Worm (Caenorhabditis elegans) whole organism, mixed stage, embryonic: Measurements from ENCODE around the gene btbd-10.

Source experiments
- M03D4.4 ChIP-seq: sonication (generic microtip); optimal IDR thresholded peaks from 2 replicates; lab custom pipeline; 2017; ENCODE audit warnings: mild to moderate bottlenecking, missing genetic modification characterization, missing compliant biosample characterization
- bed-3 ChIP-seq: fragments of 200-800 bp; sonication (Bioruptor generic); optimal IDR thresholded peaks from 3 replicates; lab custom pipeline; 2018; ENCODE audit warnings: mild to moderate bottlenecking, missing genetic modification characterization, moderate library complexity, missing compliant biosample characterization
- blmp-1 ChIP-seq: fragments of 150-350 bp; optimal IDR thresholded peaks from 2 replicates; lab custom pipeline; 2014; ENCODE audit warnings: missing biosample characterization, missing genetic modification characterization
- ceh-39 ChIP-seq: fragments of 150-350 bp; optimal IDR thresholded peaks from 2 replicates; lab custom pipeline; 2014; ENCODE audit warnings: missing biosample characterization, missing genetic modification characterization
- ceh-43 ChIP-seq: fragments of 200-800 bp; sonication (Bioruptor generic); optimal IDR thresholded peaks from 2 replicates; lab custom pipeline; 2018; ENCODE audit warnings: mild to moderate bottlenecking, missing genetic modification characterization, moderate library complexity, missing compliant biosample characterization
- ceh-83 ChIP-seq: fragments of 200-800 bp; sonication (Bioruptor generic); optimal IDR thresholded peaks from 2 replicates; lab custom pipeline; 2018; ENCODE audit warnings: mild to moderate bottlenecking, missing genetic modification characterization, missing compliant biosample characterization
- ces-1 ChIP-seq: fragments of 150-350 bp; optimal IDR thresholded peaks from 2 replicates; lab custom pipeline; 2014; ENCODE audit warnings: missing biosample characterization, missing genetic modification reagents, missing genetic modification characterization
- cnd-1 ChIP-seq: fragments of 200-800 bp; sonication (Bioruptor generic); optimal IDR thresholded peaks from 2 replicates; lab custom pipeline; 2018; ENCODE audit warnings: mild to moderate bottlenecking, missing genetic modification characterization, missing compliant biosample characterization
- drap-1 ChIP-seq: fragments of 200-800 bp; sonication (Bioruptor generic); optimal IDR thresholded peaks from 3 replicates; lab custom pipeline; 2018; ENCODE audit warnings: mild to moderate bottlenecking, missing genetic modification characterization, missing compliant biosample characterization
- elt-3 ChIP-seq: fragments of 150-350 bp; optimal IDR thresholded peaks from 2 replicates; lab custom pipeline; 2014; ENCODE audit warnings: missing biosample characterization, missing genetic modification characterization
- flh-1 ChIP-seq: fragments of 200-800 bp; sonication (Bioruptor generic); optimal IDR thresholded peaks from 2 replicates; lab custom pipeline; 2018; ENCODE audit warnings: mild to moderate bottlenecking, missing genetic modification characterization, moderate library complexity, missing compliant biosample characterization
- ham-2 ChIP-seq: fragments of 200-800 bp; sonication (Bioruptor generic); optimal IDR thresholded peaks from 2 replicates; lab custom pipeline; 2018; ENCODE audit warnings: mild to moderate bottlenecking, missing genetic modification characterization, missing compliant biosample characterization
- hlh-1 ChIP-seq: fragments of 150-350 bp; optimal IDR thresholded peaks from 2 replicates; lab custom pipeline; 2014; ENCODE audit warnings: missing biosample characterization, missing genetic modification reagents, missing genetic modification characterization
- lin-13 ChIP-seq: fragments of 150-350 bp; optimal IDR thresholded peaks from 2 replicates; lab custom pipeline; 2014; ENCODE audit warnings: missing biosample characterization, missing genetic modification characterization
- lin-32 ChIP-seq: fragments of 200-800 bp; sonication (Bioruptor generic); optimal IDR thresholded peaks from 2 replicates; lab custom pipeline; 2018; ENCODE audit warnings: mild to moderate bottlenecking, missing genetic modification characterization, missing compliant biosample characterization
- lsy-2 ChIP-seq: fragments of 150-350 bp; optimal IDR thresholded peaks from 2 replicates; lab custom pipeline; 2014; ENCODE audit warnings: missing biosample characterization, missing genetic modification characterization
- mab-5 ChIP-seq: fragments of 150-350 bp; optimal IDR thresholded peaks from 2 replicates; lab custom pipeline; 2014; ENCODE audit warnings: missing biosample characterization, missing genetic modification characterization
- mls-2 ChIP-seq: sonication (generic microtip); optimal IDR thresholded peaks from 2 replicates; lab custom pipeline; 2016; ENCODE audit warnings: mild to moderate bottlenecking, missing genetic modification characterization, moderate library complexity, missing compliant biosample characterization
- nhr-2 ChIP-seq: fragments of 150-350 bp; optimal IDR thresholded peaks from 2 replicates; lab custom pipeline; 2014; ENCODE audit warnings: missing biosample characterization, missing genetic modification characterization
- nhr-237 ChIP-seq: fragments of 150-350 bp; optimal IDR thresholded peaks from 2 replicates; lab custom pipeline; 2014; ENCODE audit warnings: missing biosample characterization, missing genetic modification characterization
- nhr-76 ChIP-seq: sonication (generic microtip); optimal IDR thresholded peaks from 2 replicates; lab custom pipeline; 2017; ENCODE audit warnings: missing biosample characterization, missing genetic modification characterization
- pha-4 ChIP-seq: fragments of 150-350 bp; optimal IDR thresholded peaks from 2 replicates; lab custom pipeline; 2018; ENCODE audit warnings: missing biosample characterization, missing genetic modification reagents, missing genetic modification characterization
- sem-2 ChIP-seq: fragments of 200-800 bp; sonication (Bioruptor generic); optimal IDR thresholded peaks from 2 replicates; lab custom pipeline; 2018; ENCODE audit warnings: mild to moderate bottlenecking, missing genetic modification characterization, missing compliant biosample characterization
- snpc-4 ChIP-seq: fragments of 150-350 bp; optimal IDR thresholded peaks from 2 replicates; lab custom pipeline; 2014; ENCODE audit warnings: missing biosample characterization, missing genetic modification characterization
- sptf-1 ChIP-seq: sonication (generic microtip); optimal IDR thresholded peaks from 2 replicates; lab custom pipeline; 2017; ENCODE audit warnings: mild to moderate bottlenecking, missing genetic modification characterization, moderate library complexity, missing compliant biosample characterization
- unc-120 ChIP-seq: sonication (generic microtip); optimal IDR thresholded peaks from 2 replicates; lab custom pipeline; 2017; ENCODE audit warnings: missing genetic modification characterization, missing compliant biosample characterization; ENCODE audit not compliant: poor library complexity, severe bottlenecking
- unc-39 ChIP-seq: fragments of 150-350 bp; optimal IDR thresholded peaks from 2 replicates; lab custom pipeline; 2014; ENCODE audit warnings: missing biosample characterization, missing genetic modification characterization
- unc-62 ChIP-seq: fragments of 150-350 bp; optimal IDR thresholded peaks from 2 replicates; lab custom pipeline; 2014; ENCODE audit warnings: missing biosample characterization, missing genetic modification reagents, missing genetic modification characterization
- zip-8 ChIP-seq: fragments of 150-350 bp; optimal IDR thresholded peaks from 2 replicates; lab custom pipeline; 2014; ENCODE audit warnings: missing biosample characterization, missing genetic modification characterization
- ztf-11 ChIP-seq: fragments of 150-350 bp; optimal IDR thresholded peaks from 2 replicates; lab custom pipeline; 2014; ENCODE audit warnings: missing biosample characterization, missing genetic modification characterization

Gene btbd-10

ce11 chrII:4871834-4872233 lies 33.0 kb upstream of the btbd-10 start:
- no peak for TF ChIP-seq ceh-43 (GFP tag; lab: Kevin White, UChicago)

ce11 chrII:4873029-4873428 lies 31.8 kb upstream of the btbd-10 start, which contains the start of gene col-73:
col-73 (minus strand) TSS chrII:4873129.
- no peak for TF ChIP-seq unc-120 (tag; lab: Kevin White, UChicago)
- TF ChIP-seq unc-39 (tag; lab: Kevin White, UChicago), result no peak
- no peak for TF ChIP-seq sem-2 (GFP tag; lab: Kevin White, UChicago)
- TF ChIP-seq cnd-1 (tag; lab: Kevin White, UChicago), result no peak
- TF ChIP-seq blmp-1, result no peak
- TF ChIP-seq bed-3 (GFP tag; lab: Kevin White, UChicago), result no peak
- TF ChIP-seq M03D4.4 (tag; lab: Kevin White, UChicago), result no peak
- no peak for TF ChIP-seq ces-1 (GFP tag; lab: Kevin White, UChicago)

DNA sequence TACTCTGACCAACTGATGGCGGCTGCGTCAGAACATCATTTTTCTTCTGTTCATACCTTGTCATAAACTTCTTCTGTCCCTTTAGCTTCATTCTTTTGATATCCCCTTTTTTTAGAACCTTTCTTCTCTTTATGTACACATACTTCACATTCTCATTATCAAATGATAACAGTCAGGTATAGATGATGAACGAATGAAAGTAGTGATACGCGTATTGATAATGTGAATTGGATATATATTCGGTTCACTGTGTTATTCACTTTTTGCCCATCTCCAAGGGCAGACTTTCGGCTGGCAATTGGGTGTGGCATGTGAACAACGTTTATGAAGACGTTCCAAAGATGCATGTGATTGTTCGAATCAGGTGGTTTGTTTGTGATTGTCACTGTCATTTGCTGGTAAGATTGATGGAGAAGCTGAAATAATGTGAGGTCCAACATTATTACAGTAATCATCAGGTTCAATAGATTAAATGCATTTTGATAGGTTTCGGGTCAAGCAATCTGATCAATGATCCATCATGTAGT lies 30.4 kb upstream of the btbd-10 start, which contains the start of gene F11G11.15:
TSS of gene F11G11.15 (plus strand) at position 511 of the 527 bp plus-strand sequence.
- TF ChIP-seq cnd-1 (tag; lab: Kevin White, UChicago) (no peak), ztf-11 (no peak)

DNA sequence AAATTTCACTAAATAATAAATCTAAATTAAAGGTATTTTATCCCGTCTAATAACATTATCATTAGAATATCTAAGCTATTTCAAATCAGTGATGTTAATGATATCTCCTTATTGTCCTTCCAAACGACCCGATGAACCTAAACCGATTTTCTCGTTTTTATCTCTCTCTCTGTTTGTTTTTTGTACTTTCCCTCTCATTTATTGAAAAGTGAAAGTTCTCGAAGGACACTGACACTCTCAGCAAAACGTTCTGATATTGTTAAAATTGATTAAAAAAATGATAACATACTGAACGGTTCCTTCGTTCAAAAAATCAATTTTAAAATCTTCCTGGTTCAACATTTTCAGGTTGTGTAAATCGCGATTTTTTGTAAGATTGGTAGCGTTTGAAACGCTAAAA lies 28.7 kb upstream of the btbd-10 start, which contains the start of gene F11G11.13:
TSS of gene F11G11.13 (minus strand) at position 89 of the 400 bp plus-strand sequence.
- TF ChIP-seq lsy-2 (no peak), mls-2 (tag; lab: Kevin White, UChicago) (no peak), zip-8 (no peak), snpc-4 (tag; lab: Kevin White, UChicago) (no peak), mab-5 (no peak), pha-4 (tag; lab: Kevin White, UChicago) (no peak), lin-13 (no peak), drap-1 (GFP tag; lab: Kevin White, UChicago) (no peak), flh-1 (GFP tag; lab: Kevin White, UChicago) (no peak), ceh-83 (GFP tag; lab: Kevin White, UChicago) (no peak), hlh-1 (tag; lab: Kevin White, UChicago) (no peak), unc-62 (GFP tag; lab: Kevin White, UChicago) (no peak)
- TF ChIP-seq, all 35 proteins: peak for 0

DNA sequence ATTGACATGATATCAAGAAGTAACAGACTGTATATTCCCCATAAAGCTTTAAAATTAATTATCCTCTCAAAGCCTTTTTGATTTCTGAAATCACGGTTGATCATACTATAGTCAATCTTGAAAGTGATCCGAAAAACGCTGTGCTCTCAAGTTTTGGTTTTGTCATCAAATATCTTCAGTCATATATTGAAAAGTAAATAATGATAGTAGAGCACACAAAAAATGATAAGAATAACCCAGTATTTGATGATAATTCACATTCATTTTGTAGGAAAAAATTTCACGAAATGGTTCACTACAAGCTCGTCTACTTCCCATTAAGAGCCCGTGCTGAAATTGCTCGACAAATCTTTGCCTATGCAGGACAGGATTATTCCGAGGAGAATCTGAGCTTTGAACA lies 25.2 kb upstream of the btbd-10 start, which contains the start of gene gst-6:
TSS of gene gst-6 (plus strand) at position 263 of the 400 bp plus-strand sequence.
- TF ChIP-seq mab-5, result no peak
- TF ChIP-seq elt-3 (tag; lab: Kevin White, UChicago), result no peak
- no peak for TF ChIP-seq snpc-4 (tag; lab: Kevin White, UChicago)
- no peak for TF ChIP-seq ztf-11
- no peak for TF ChIP-seq lin-32
- TF ChIP-seq sptf-1 (tag; lab: Kevin White, UChicago), result no peak
- no peak for TF ChIP-seq unc-62 (GFP tag; lab: Kevin White, UChicago)
- no peak for TF ChIP-seq nhr-237 (tag; lab: Kevin White, UChicago)
- no peak for TF ChIP-seq drap-1 (GFP tag; lab: Kevin White, UChicago)
- TF ChIP-seq, all 35 proteins: peak for 0

- TF ChIP-seq pha-4 (tag; lab: Kevin White, UChicago) (peak; percentile 31), flh-1 (GFP tag; lab: Kevin White, UChicago) (no peak)
These were observed 23.1 kb upstream of the btbd-10 start, which contains the start of gene gst-7 for ce11 chrII:4881727-4882126. gst-7 (plus strand) TSS chrII:4882062.

DNA sequence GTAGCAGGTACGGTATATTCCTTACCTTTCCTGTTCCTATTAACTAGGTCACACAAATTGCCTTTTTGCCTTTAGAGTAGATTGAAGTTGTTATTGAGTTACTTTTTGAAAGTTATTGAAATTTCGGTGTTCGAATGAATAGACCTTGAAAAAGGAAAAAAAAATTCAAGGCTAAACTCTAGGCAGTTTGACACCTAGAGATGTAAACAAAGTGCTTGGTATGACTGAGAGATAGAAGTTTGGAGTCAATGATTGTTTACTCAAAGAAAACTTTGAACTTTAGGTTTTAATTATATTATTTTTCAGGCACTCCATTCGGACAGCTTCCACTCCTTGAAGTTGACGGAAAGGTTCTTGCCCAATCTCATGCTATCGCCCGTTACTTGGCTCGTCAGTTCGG lies 22.3 kb upstream of the btbd-10 start:
- TF ChIP-seq ceh-43 (GFP tag; lab: Kevin White, UChicago), result no peak
- no peak for TF ChIP-seq lin-32
- TF ChIP-seq elt-3 (tag; lab: Kevin White, UChicago), result no peak
- TF ChIP-seq mls-2 (tag; lab: Kevin White, UChicago), result no peak
- no peak for TF ChIP-seq ham-2 (GFP tag; lab: Kevin White, UChicago)
- no peak for TF ChIP-seq nhr-237 (tag; lab: Kevin White, UChicago)
- no peak for TF ChIP-seq flh-1 (GFP tag; lab: Kevin White, UChicago)
- no peak for TF ChIP-seq nhr-76 (tag; lab: Kevin White, UChicago)
- TF ChIP-seq ztf-11, result no peak
- TF ChIP-seq M03D4.4 (tag; lab: Kevin White, UChicago), result no peak
- no peak for TF ChIP-seq mab-5
- no peak for TF ChIP-seq nhr-2 (tag; lab: Kevin White, UChicago)
- no peak for TF ChIP-seq ceh-39 (tag; lab: Kevin White, UChicago)
